Fruit fly (Drosophila melanogaster): ENCODE data around the gene CG11892.

Gene CG11892

DNA sequence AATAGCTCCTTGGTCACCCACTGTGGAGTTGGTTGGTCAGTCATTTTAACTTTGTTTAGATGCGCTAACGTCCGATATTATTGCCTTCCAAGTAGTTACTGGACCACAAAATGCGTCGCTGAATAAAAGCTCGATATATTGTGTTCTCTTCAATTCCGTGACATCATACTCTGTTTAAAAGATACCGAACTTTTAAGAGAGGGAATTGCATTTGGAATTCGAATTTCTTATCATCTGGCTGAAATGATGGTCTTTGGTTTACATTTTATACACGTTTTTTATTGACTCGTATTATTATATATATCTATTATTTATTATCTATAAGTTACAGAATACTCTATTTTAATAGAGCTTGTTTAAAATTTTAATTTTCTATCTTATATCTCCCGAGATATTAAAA, 49.8 kb downstream of the CG11892 start, which contains the start of gene CHKov2:
CHKov2 (minus strand) TSS at position 101 of the 400 bp plus-strand sequence.
- no peak for TF ChIP-seq cnc (optimal IDR thresholded peaks at IDR 0.05)
- TF ChIP-seq Crg-1 (GFP tag; optimal IDR thresholded peaks at IDR 0.05): no peak
- TF ChIP-seq cic (GFP tag; optimal IDR thresholded peaks at IDR 0.05): peak; percentile 5
- TF ChIP-seq CG7101 (tag; optimal IDR thresholded peaks at IDR 0.05): no peak
- no peak for TF ChIP-seq CG11617 (GFP tag; optimal IDR thresholded peaks at IDR 0.05)
- no peak for TF ChIP-seq CG1620 (GFP tag; optimal IDR thresholded peaks at IDR 0.05)

Measured in whole organism, adult.